Worm (Caenorhabditis elegans) whole organism, L4/young adult: ENCODE data around the gene F31B12.3.

Experiments
- W03F9.2 ChIP-seq: fragments of 150-350 bp; optimal IDR thresholded peaks from 2 replicates; lab custom pipeline; 2014; ENCODE audit warnings: missing biosample characterization, missing genetic modification characterization
- dao-5 ChIP-seq: sonication (generic microtip); optimal IDR thresholded peaks from 2 replicates; lab custom pipeline; 2016; ENCODE audit warnings: missing genotype, missing genetic modification characterization, moderate library complexity, missing compliant biosample characterization
- him-1 ChIP-seq: sonication (generic microtip); optimal IDR thresholded peaks from 2 replicates; lab custom pipeline; 2016; ENCODE audit warnings: missing genotype, missing genetic modification reagents, missing genetic modification characterization, missing compliant biosample characterization

The F31B12.3 gene

ce11 chrX:10837609-10838008, 17.2 kb upstream of the F31B12.3 start:
- no peak for TF ChIP-seq W03F9.2 (tag; lab: Kevin White, UChicago)

- no peak for TF ChIP-seq W03F9.2 (tag; lab: Kevin White, UChicago)
These were observed 14.2 kb upstream of the F31B12.3 start for ce11 chrX:10834568-10834967.

ce11 chrX:10821160-10821559, 749 bp upstream of the F31B12.3 start:
- TF ChIP-seq him-1 (tag; lab: Kevin White, UChicago) (peak; percentile 62), W03F9.2 (tag; lab: Kevin White, UChicago) (no peak), dao-5 (peak; percentile 41)

ce11 chrX:10804441-10804840, 16.0 kb downstream of the F31B12.3 start, which contains the start of gene F31B12.4:
Gene F31B12.4 (plus strand): TSS chrX:10804741.
- TF ChIP-seq W03F9.2 (tag; lab: Kevin White, UChicago), result no peak
- TF ChIP-seq dao-5, result no peak
- no peak for TF ChIP-seq him-1 (tag; lab: Kevin White, UChicago)

ce11 chrX:10794647-10795046, 25.8 kb downstream of the F31B12.3 start, which contains the start of gene T05A10.6:
Gene T05A10.6 (minus strand): TSS chrX:10794747.
- TF ChIP-seq dao-5, result no peak
- TF ChIP-seq W03F9.2 (tag; lab: Kevin White, UChicago), result no peak

ce11 chrX:10792435-10792834, 28.0 kb downstream of the F31B12.3 start, which contains the start of gene vap-2:
Gene vap-2 (minus strand): TSS chrX:10792535.
- TF ChIP-seq dao-5 (no peak), him-1 (tag; lab: Kevin White, UChicago) (no peak), W03F9.2 (tag; lab: Kevin White, UChicago) (no peak)

ce11 chrX:10787203-10787602, 33.2 kb downstream of the F31B12.3 start, which contains the start of gene ttr-14:
Gene ttr-14 (plus strand): TSS chrX:10787503.
- TF ChIP-seq dao-5 (no peak), him-1 (tag; lab: Kevin White, UChicago) (no peak), W03F9.2 (tag; lab: Kevin White, UChicago) (no peak)

ce11 chrX:10783822-10784221, 36.6 kb downstream of the F31B12.3 start, which contains the start of gene clc-4:
Gene clc-4 (minus strand): TSS chrX:10783922.
- TF ChIP-seq him-1 (tag; lab: Kevin White, UChicago) (no peak), dao-5 (no peak), W03F9.2 (tag; lab: Kevin White, UChicago) (no peak)

- no peak for TF ChIP-seq W03F9.2 (tag; lab: Kevin White, UChicago)
- TF ChIP-seq dao-5, result no peak
These were observed 39.7 kb downstream of the F31B12.3 start for ce11 chrX:10780542-10781266.

ce11 chrX:10774865-10775264, 45.5 kb downstream of the F31B12.3 start:
- TF ChIP-seq him-1 (tag; lab: Kevin White, UChicago), result no peak
- no peak for TF ChIP-seq W03F9.2 (tag; lab: Kevin White, UChicago)
- no peak for TF ChIP-seq dao-5

ce11 chrX:10772763-10773162, 47.6 kb downstream of the F31B12.3 start:
- TF ChIP-seq him-1 (tag; lab: Kevin White, UChicago), result no peak
- no peak for TF ChIP-seq dao-5
- TF ChIP-seq W03F9.2 (tag; lab: Kevin White, UChicago), result no peak

- no peak for TF ChIP-seq dao-5
- TF ChIP-seq W03F9.2 (tag; lab: Kevin White, UChicago), result no peak
- no peak for TF ChIP-seq him-1 (tag; lab: Kevin White, UChicago)
These were observed 48.2 kb downstream of the F31B12.3 start for ce11 chrX:10772165-10772584.

ce11 chrX:10770988-10771496, 49.4 kb downstream of the F31B12.3 start:
- TF ChIP-seq dao-5 (no peak), W03F9.2 (tag; lab: Kevin White, UChicago) (peak; percentile 48), him-1 (tag; lab: Kevin White, UChicago) (peak; percentile 83)

- TF ChIP-seq W03F9.2 (tag; lab: Kevin White, UChicago) (no peak), dao-5 (no peak), him-1 (tag; lab: Kevin White, UChicago) (no peak)
These were observed 50.5 kb downstream of the F31B12.3 start for ce11 chrX:10769959-10770358.
